Worm (Caenorhabditis elegans) whole organism, L4 larva: ENCODE results near the gene ZC477.7.

Experiments used
- F44E2.7 ChIP-seq: fragments of 200-800 bp; sonication (Bioruptor generic); IDR thresholded peaks from 2 replicates; pipeline ENCODE4 v2.1.2; 2022; ENCODE audit warnings: missing genetic modification characterization, missing compliant biosample characterization
- R02D3.7 ChIP-seq: fragments of 150-350 bp; sonication (generic microtip); optimal IDR thresholded peaks from 3 replicates; lab custom pipeline; 2014; ENCODE audit warnings: missing biosample characterization, missing genetic modification characterization
- T20F7.1 ChIP-seq: fragments of 200-800 bp; sonication (Bioruptor generic); optimal IDR thresholded peaks from 2 replicates; lab custom pipeline; 2018; ENCODE audit warnings: mild to moderate bottlenecking, missing genetic modification characterization, missing compliant biosample characterization
- ZK337.2 ChIP-seq: fragments of 200-800 bp; sonication (Bioruptor generic); IDR thresholded peaks from 2 replicates; pipeline ENCODE4 v1.3.6; 2022; ENCODE audit warnings: missing genetic modification reagents, missing genetic modification characterization, missing compliant biosample characterization
- ZK546.5 ChIP-seq, 2 experiments: sonication (generic microtip); optimal IDR thresholded peaks; 2 replicates each; lab custom pipeline; 2017; ENCODE audit warnings: missing biosample characterization in 2 of 2, missing genetic modification characterization in 2 of 2
- aha-1 ChIP-seq: fragments of 150-350 bp; peaks from one replicate; lab custom pipeline; 2014; ENCODE audit warnings: missing biosample characterization, missing genetic modification characterization
- aly-2 ChIP-seq: sonication (generic microtip); optimal IDR thresholded peaks from 2 replicates; lab custom pipeline; 2018; ENCODE audit warnings: missing biosample characterization, missing genetic modification characterization
- ama-1 ChIP-seq: fragments of 150-350 bp; optimal IDR thresholded peaks from 2 replicates; lab custom pipeline; 2014; ENCODE audit warnings: inconsistent platforms, mixed read lengths
- ceh-28 ChIP-seq: fragments of 150-350 bp; optimal IDR thresholded peaks from 2 replicates; lab custom pipeline; 2014; ENCODE audit warnings: missing biosample characterization, missing genetic modification reagents, missing genetic modification characterization
- ctbp-1 ChIP-seq: fragments of 200-800 bp; sonication (Bioruptor generic); IDR thresholded peaks from 2 replicates; pipeline ENCODE4 v1.3.6; 2022; ENCODE audit warnings: missing genetic modification reagents, missing genetic modification characterization, missing compliant biosample characterization
- daf-19 ChIP-seq: fragments of 200-800 bp; sonication (Bioruptor generic); conservative IDR thresholded peaks from 2 replicates; pipeline ENCODE4 v1.3.6; 2022; ENCODE audit warnings: missing genetic modification characterization, missing compliant biosample characterization
- daf-8 ChIP-seq: fragments of 200-800 bp; sonication (Bioruptor generic); IDR thresholded peaks from 2 replicates; pipeline ENCODE4 v1.3.6; 2022; ENCODE audit warnings: missing genetic modification characterization, missing compliant biosample characterization
- dmd-8 ChIP-seq: fragments of 200-800 bp; sonication (Bioruptor generic); IDR thresholded peaks from 2 replicates; pipeline ENCODE4 v1.3.6; 2022; ENCODE audit warnings: missing genetic modification characterization, missing compliant biosample characterization
- dpl-1 ChIP-seq: fragments of 150-350 bp; optimal IDR thresholded peaks from 2 replicates; lab custom pipeline; 2014; ENCODE audit warnings: missing biosample characterization, missing genetic modification reagents, missing genetic modification characterization
- egl-27 ChIP-seq: sonication (generic microtip); optimal IDR thresholded peaks from 3 replicates; lab custom pipeline; 2017; ENCODE audit warnings: missing biosample characterization, missing genetic modification reagents, missing genetic modification characterization
- egl-43 ChIP-seq: fragments of 200-800 bp; sonication (Bioruptor generic); IDR thresholded peaks from 2 replicates; pipeline ENCODE4 v1.3.6; 2022; ENCODE audit warnings: missing genetic modification reagents, missing genetic modification characterization, missing compliant biosample characterization
- gei-8 ChIP-seq: fragments of 200-800 bp; sonication (Bioruptor generic); optimal IDR thresholded peaks from 2 replicates; lab custom pipeline; 2018; ENCODE audit warnings: mild to moderate bottlenecking, missing genetic modification characterization, missing compliant biosample characterization
- hlh-11 ChIP-seq: fragments of 200-800 bp; sonication (Bioruptor generic); optimal IDR thresholded peaks from 2 replicates; lab custom pipeline; 2018; ENCODE audit warnings: mild to moderate bottlenecking, missing genetic modification characterization, missing compliant biosample characterization
- hmg-1.1 ChIP-seq: fragments of 200-800 bp; sonication (Bioruptor generic); IDR thresholded peaks from 2 replicates; pipeline ENCODE4 v1.3.6; 2022; ENCODE audit warnings: missing genetic modification reagents, missing genetic modification characterization, missing compliant biosample characterization
- madf-5 ChIP-seq, 2 experiments: fragments of 200-800 bp; sonication (Bioruptor generic); IDR thresholded peaks; 2 replicates each; pipeline ENCODE4 v1.3.6; 2022; ENCODE audit warnings: missing compliant biosample characterization in 2 of 2, missing genetic modification characterization in 2 of 2
- mdl-1 ChIP-seq, 2 experiments: fragments of 150-350 bp in 1 of 2; sonication (generic microtip) in 1 of 2; optimal IDR thresholded peaks; 2 replicates each; lab custom pipeline; 2014 to 2017; ENCODE audit warnings: missing biosample characterization in 2 of 2, missing genetic modification characterization in 2 of 2
- nhr-11 ChIP-seq: fragments of 150-350 bp; optimal IDR thresholded peaks from 2 replicates; lab custom pipeline; 2014; ENCODE audit warnings: missing biosample characterization, missing genetic modification characterization
- nhr-237 ChIP-seq: sonication (generic microtip); optimal IDR thresholded peaks from 2 replicates; lab custom pipeline; 2017; ENCODE audit warnings: missing biosample characterization, missing genetic modification characterization
- nhr-25 ChIP-seq: sonication (generic microtip); optimal IDR thresholded peaks from 2 replicates; lab custom pipeline; 2017; ENCODE audit warnings: missing genetic modification characterization, mild to moderate bottlenecking, missing compliant biosample characterization, antibody characterized with exemption, moderate library complexity, borderline replicate concordance; ENCODE audit not compliant: insufficient read depth
- nhr-76 ChIP-seq: fragments of 150-350 bp; optimal IDR thresholded peaks from 2 replicates; lab custom pipeline; 2014; ENCODE audit warnings: missing biosample characterization, missing genetic modification characterization
- pha-4 ChIP-seq, 2 experiments: fragments of 150-350 bp in 1 of 2; fragments of 200-800 bp in 1 of 2; sonication (Bioruptor generic) in 1 of 2; IDR thresholded peaks in 1 of 2; optimal IDR thresholded peaks in 1 of 2; 2 replicates each; pipeline versions ENCODE4 v1.3.6 to Lab custom; 2014 to 2022; ENCODE audit warnings: missing genetic modification characterization in 2 of 2, missing genetic modification reagents in 2 of 2, missing biosample characterization in 1 of 2, missing compliant biosample characterization in 1 of 2
- rbr-2 ChIP-seq: sonication (generic microtip); optimal IDR thresholded peaks from 2 replicates; lab custom pipeline; 2016; ENCODE audit warnings: missing genotype, missing genetic modification characterization, missing compliant biosample characterization
- set-16 ChIP-seq: fragments of 200-800 bp; sonication (Bioruptor generic); IDR thresholded peaks from 2 replicates; pipeline ENCODE4 v1.3.6; 2022; ENCODE audit warnings: missing genetic modification reagents, missing genetic modification characterization, missing compliant biosample characterization
- snpc-4 ChIP-seq: fragments of 150-350 bp; optimal IDR thresholded peaks from 2 replicates; lab custom pipeline; 2014; ENCODE audit warnings: missing biosample characterization, missing genetic modification characterization
- unc-62 ChIP-seq, 3 experiments: fragments of 150-350 bp in 1 of 3; sonication (generic microtip); optimal IDR thresholded peaks in 2 of 3; peaks in 1 of 3; 1 replicate in 1 of 3; 2 replicates in 2 of 3; lab custom pipeline; 2014 to 2017; ENCODE audit warnings: missing biosample characterization in 3 of 3, missing genetic modification characterization in 3 of 3, missing genetic modification reagents in 3 of 3, missing genotype in 1 of 3
- vab-7 ChIP-seq: fragments of 200-800 bp; sonication (Bioruptor generic); IDR thresholded peaks from 2 replicates; pipeline ENCODE4 v1.3.6; 2022; ENCODE audit warnings: missing genetic modification reagents, missing genetic modification characterization, missing compliant biosample characterization
- zip-11 ChIP-seq: fragments of 200-800 bp; sonication (Bioruptor generic); IDR thresholded peaks from 2 replicates; pipeline ENCODE4 v1.3.6; 2022; ENCODE audit warnings: missing genetic modification characterization, missing compliant biosample characterization

The ZC477.7 gene

DNA sequence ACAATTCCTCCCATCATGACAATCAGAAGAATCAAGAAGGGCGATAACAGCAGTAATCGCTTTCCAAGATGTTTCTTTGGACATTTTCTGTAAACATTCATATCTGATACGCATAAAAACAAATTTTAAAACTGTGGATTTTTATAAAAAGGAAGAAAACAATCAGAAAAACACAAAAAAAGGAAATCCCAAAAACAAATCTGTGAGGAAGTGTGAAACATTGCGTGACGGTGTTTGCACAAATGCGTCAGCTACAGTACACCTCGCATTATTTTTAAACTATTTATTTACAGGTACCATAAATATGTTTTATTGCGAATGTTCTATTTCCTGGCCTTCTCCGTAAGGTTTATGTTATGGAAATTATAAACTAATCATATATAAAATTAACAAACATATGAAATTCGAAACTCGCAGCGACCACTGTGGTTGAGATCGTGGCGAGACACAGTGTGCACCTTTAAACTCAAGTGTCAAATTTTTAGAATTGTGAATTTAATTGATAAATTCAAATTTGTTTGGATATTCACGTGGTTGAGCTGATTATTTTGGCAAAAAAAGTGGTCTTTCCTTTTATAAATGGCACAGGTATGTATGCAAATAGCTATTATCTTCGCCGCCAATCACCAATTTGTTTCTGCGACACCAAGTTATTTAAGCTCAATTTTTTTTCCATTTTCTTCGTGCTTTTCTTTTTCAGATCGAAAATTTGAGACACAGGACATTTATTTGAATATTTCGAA is 10.2 kb upstream of the ZC477.7 start, which contains the start of the genes C34D4.10 and str-48:
Gene C34D4.10 (minus strand): TSS at position 101 of the 743 bp plus-strand sequence.
Gene str-48 (plus strand): TSS at position 693 of the 743 bp plus-strand sequence.
- no peak for TF ChIP-seq R02D3.7
- TF ChIP-seq ceh-28 (tag; lab: Kevin White, UChicago): no peak
- no peak for TF ChIP-seq aha-1 (tag; lab: Kevin White, UChicago)
- no peak for TF ChIP-seq pha-4 (GFP tag; IDR thresholded peaks at IDR 0.05; lab: Robert Waterston, UW)
- no peak for TF ChIP-seq pha-4 (tag; optimal IDR thresholded peaks at IDR 0.05; lab: Kevin White, UChicago)
- TF ChIP-seq madf-5 (GFP tag; IDR thresholded peaks at IDR 0.05; lab: Robert Waterston, UW): no peak
- no peak for TF ChIP-seq F44E2.7 (GFP tag; lab: Robert Waterston, UW)
- TF ChIP-seq T20F7.1 (GFP tag; lab: Kevin White, UChicago): no peak
- TF ChIP-seq snpc-4 (tag; lab: Kevin White, UChicago): no peak
- no peak for TF ChIP-seq hmg-1.1 (GFP tag; lab: Robert Waterston, UW)
- no peak for TF ChIP-seq ZK546.5 (tag; optimal IDR thresholded peaks at IDR 0.05; lab: Kevin White, UChicago)
- TF ChIP-seq daf-8 (GFP tag; lab: Robert Waterston, UW): no peak
- TF ChIP-seq nhr-11 (tag; lab: Kevin White, UChicago): no peak
- no peak for TF ChIP-seq vab-7
- TF ChIP-seq nhr-25: no peak
- no peak for TF ChIP-seq nhr-237 (tag; lab: Kevin White, UChicago)
- TF ChIP-seq gei-8 (GFP tag; lab: Kevin White, UChicago): no peak
- no peak for TF ChIP-seq daf-19 (GFP tag; lab: Robert Waterston, UW)

- TF ChIP-seq ctbp-1 (GFP tag; lab: Robert Waterston, UW): no peak
- no peak for TF ChIP-seq nhr-237 (tag; lab: Kevin White, UChicago)
- no peak for TF ChIP-seq zip-11 (GFP tag; lab: Robert Waterston, UW)
- no peak for TF ChIP-seq F44E2.7 (GFP tag; lab: Robert Waterston, UW)
- no peak for TF ChIP-seq dmd-8 (GFP tag; lab: Robert Waterston, UW)
- TF ChIP-seq rbr-2 (tag; lab: Kevin White, UChicago): no peak
- TF ChIP-seq daf-19 (GFP tag; lab: Robert Waterston, UW): no peak
- TF ChIP-seq daf-8 (GFP tag; lab: Robert Waterston, UW): no peak
- TF ChIP-seq T20F7.1 (GFP tag; lab: Kevin White, UChicago): no peak
- TF ChIP-seq nhr-76: no peak
- no peak for TF ChIP-seq dpl-1 (GFP tag; lab: Kevin White, UChicago)
- TF ChIP-seq hlh-11 (tag; lab: Kevin White, UChicago): no peak
- no peak for TF ChIP-seq ZK337.2 (GFP tag; lab: Robert Waterston, UW)
- TF ChIP-seq ama-1 (lab: Kevin White, UChicago): no peak
Observed at ce11 chrIV:7114599-7114998, 3.3 kb upstream of the ZC477.7 start, which contains the start of gene nas-8. nas-8 (plus strand) TSS chrIV:7114899.

ce11 chrIV:7112312-7112711 is 1.1 kb upstream of the ZC477.7 start:
- TF ChIP-seq egl-43 (GFP tag; lab: Robert Waterston, UW): 0 out of 2 replicates have a peak, but pooled peaks have one; percentile 51
- TF ChIP-seq set-16 (GFP tag; lab: Robert Waterston, UW): peak; percentile 82

ce11 chrIV:7107893-7108292 is 3.4 kb downstream of the ZC477.7 start, which contains the start of gene ZC477.2:
ZC477.2 (plus strand) TSS chrIV:7108193.
- TF ChIP-seq unc-62 (GFP tag; optimal IDR thresholded peaks at IDR 0.05 in 1 of 2; lab: Kevin White, UChicago): no peak
- TF ChIP-seq unc-62 (tag; optimal IDR thresholded peaks at IDR 0.05; lab: Kevin White, UChicago): no peak
- TF ChIP-seq dpl-1 (GFP tag; lab: Kevin White, UChicago): no peak
- TF ChIP-seq egl-27 (tag; lab: Kevin White, UChicago): no peak
- no peak for TF ChIP-seq aly-2
- no peak for TF ChIP-seq mdl-1 (tag; optimal IDR thresholded peaks at IDR 0.05; lab: Kevin White, UChicago)
- no peak for TF ChIP-seq vab-7
- TF ChIP-seq ceh-28 (tag; lab: Kevin White, UChicago): no peak
- TF ChIP-seq, all 104 proteins: peak for 0
